Worm (Caenorhabditis elegans) whole organism, L4/young adult: ENCODE data around the gene clec-208.
"Not testable (repeated sequence)": the region's sequence is repeated elsewhere in the genome, so short reads cannot be mapped to it uniquely, and the experiment has no call there.

ENCODE experiments used
- W03F9.2 ChIP-seq: fragments of 150-350 bp; optimal IDR thresholded peaks from 2 replicates; lab custom pipeline; 2014; ENCODE audit warnings: missing biosample characterization, missing genetic modification characterization
- dao-5 ChIP-seq: sonication (generic microtip); optimal IDR thresholded peaks from 2 replicates; lab custom pipeline; 2016; ENCODE audit warnings: missing genotype, missing genetic modification characterization, moderate library complexity, missing compliant biosample characterization
- him-1 ChIP-seq: sonication (generic microtip); optimal IDR thresholded peaks from 2 replicates; lab custom pipeline; 2016; ENCODE audit warnings: missing genotype, missing genetic modification reagents, missing genetic modification characterization, missing compliant biosample characterization

Gene clec-208

DNA sequence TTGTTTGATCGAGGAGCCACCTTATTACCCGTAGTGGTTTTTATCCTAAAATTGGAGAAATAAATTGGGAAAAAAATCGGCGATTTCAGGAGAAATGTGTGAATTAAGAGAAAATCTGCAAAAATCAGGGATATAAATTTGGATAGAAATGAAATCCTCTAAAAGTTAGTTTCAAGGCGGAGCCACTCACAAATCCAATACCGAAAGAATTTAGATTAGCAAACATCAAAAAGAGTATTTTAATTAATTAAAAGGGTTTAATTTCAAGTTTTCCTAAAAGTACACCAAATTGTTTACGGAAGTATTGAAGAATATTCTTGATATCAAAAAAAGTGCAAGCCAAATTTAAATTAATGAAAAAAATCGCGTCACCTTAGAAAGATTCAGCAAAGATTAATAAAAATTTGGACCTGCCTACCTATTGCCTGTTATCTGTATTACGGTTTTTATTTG, 24.2 kb downstream of the clec-208 start, which contains the start of gene F22F7.8:
Gene F22F7.8, minus strand, starts transcription at position 51 of the 453 bp plus-strand sequence.
- TF ChIP-seq dao-5 (tag; lab: Kevin White, UChicago) (no peak), W03F9.2 (no peak), him-1 (no peak)

DNA sequence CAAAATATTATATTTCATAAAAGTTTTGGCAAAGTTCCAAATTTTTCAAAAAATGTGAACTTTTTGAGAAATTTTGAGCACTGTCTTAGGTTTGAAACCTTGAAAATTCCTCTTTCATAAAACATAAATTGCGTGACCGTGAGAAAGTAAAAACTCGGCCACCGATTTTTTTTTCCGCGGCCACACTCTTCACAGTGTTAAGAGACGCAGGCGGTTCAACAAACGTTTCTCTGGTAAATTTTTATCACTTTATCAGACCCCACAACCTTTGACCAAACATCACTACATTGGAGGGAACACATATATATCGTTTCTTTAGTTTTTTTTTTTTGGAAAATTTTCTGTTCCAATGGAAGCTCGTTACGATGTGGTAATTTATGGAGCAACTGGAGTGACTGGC, 24.8 kb downstream of the clec-208 start, which contains the start of gene F22F7.2:
Gene F22F7.2, plus strand, starts transcription at position 266 of the 400 bp plus-strand sequence.
- no peak for TF ChIP-seq W03F9.2
- TF ChIP-seq him-1 = no peak
- TF ChIP-seq dao-5 (tag; lab: Kevin White, UChicago) = no peak

DNA sequence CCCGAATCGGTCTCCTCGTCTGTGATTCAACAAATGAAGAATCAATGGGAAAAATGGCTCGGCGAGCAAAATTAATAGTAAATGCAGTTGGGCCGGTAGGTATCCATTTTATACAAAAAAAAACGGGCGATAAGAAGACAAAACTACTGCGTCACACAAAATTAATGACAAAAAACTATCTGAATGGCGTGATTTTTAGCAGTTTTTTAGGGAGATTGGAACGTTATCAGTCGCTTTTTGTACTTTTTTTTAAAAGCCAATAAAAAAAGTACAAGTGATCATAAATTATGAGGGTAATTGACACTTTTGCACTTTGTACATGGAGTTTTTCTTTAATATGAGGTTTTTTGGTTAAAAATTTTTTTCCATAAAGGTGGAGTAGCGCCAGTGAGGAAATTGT, 25.4 kb downstream of the clec-208 start:
- no peak for TF ChIP-seq him-1
- no peak for TF ChIP-seq dao-5 (tag; lab: Kevin White, UChicago)
- no peak for TF ChIP-seq W03F9.2

DNA sequence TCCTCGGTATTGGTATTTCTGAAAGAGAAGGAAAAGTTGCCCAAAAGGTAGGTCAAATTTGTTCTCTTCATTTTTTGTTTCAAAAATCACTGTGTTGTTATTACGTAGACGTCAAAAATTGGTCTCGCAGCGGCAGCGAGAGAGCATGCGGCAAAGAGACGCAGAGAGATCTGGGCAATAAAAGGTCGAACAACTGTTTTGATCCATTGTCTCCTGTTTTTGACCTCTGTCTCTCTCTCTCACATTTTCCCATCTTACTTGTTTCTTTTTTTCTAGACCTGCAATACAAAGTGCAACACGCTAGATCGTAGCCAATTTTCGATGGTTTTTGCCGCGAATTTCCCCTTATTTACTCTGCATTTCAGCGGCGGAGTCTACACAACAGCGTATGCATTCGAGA, 28.8 kb downstream of the clec-208 start:
- TF ChIP-seq dao-5 (tag; lab: Kevin White, UChicago) (no peak), W03F9.2 (no peak), him-1 (no peak)

DNA sequence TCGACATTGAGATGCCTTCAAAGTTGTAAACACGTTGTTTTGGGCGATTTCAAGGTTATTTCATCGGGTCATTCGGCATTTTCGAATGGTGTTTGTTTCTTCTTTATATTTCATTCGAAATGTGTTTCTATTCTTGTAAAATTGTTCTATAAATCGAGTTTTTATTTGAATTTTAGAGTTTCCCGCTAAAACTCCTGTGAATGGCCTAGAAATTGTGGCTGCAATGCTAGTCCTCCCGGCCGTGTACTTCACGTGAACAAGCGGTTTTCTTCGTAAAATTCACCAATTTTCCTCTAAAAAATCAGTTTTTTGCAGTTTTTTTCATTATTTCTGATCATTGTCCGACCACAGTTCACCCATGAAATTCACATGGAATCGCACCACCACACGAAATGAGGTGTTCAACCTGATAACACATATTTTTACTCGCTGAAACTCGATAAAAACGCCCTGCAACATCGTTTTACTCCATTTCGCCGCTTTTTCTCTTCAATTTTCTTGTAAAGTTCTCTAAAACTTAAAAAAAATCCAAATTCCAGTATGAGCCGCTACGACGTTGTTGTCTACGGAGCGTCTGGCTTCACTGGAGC, 29.3 kb downstream of the clec-208 start, which contains the start of gene ldp-1:
Gene ldp-1, plus strand, starts transcription at position 540 of the 590 bp plus-strand sequence.
- TF ChIP-seq dao-5 (tag; lab: Kevin White, UChicago) = no peak
- peak; percentile 75 for TF ChIP-seq him-1
- peak; percentile 63 for TF ChIP-seq W03F9.2

DNA sequence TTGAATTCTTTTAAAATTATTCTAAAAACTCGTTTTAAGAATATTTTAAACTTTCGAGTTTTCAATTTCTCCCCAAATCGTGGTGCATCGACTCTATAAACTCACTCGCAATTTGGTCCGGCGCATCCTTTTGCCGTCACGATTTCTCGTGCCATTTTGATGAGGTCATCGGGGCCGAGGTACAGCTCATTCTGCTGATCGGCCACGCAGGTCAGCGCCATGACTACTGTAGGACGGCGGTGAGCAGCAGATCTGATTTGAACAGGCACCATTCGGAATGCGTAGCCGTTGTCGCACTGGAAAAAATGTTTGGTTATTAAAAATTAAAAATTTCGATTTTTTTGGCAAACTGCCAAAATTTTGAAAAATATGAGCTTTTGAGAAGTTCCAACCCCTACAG, 34.9 kb downstream of the clec-208 start:
- TF ChIP-seq him-1 (no peak), W03F9.2 (no peak), dao-5 (tag; lab: Kevin White, UChicago) (no peak)

DNA sequence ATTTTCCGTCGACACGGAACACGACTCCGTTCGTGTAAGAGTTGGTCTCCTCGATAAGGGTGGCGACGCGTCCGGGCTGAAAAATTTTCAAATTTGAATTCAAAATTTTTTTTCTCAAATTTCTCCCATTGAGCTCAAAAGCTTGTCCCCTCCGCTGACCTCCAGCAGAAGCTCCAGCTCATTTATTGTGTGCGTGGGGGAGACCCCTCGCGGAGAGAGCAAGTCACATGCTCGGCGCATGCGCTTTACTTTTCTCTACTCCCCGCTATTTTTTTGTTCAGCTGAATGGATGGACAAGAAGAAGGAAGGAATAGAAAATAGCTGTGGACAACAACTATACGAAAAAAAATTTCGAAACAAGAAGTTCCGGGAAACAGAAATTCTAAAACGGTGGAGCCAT, 35.8 kb downstream of the clec-208 start:
- TF ChIP-seq dao-5 (tag; lab: Kevin White, UChicago) (no peak), him-1 (peak; percentile 86)

DNA sequence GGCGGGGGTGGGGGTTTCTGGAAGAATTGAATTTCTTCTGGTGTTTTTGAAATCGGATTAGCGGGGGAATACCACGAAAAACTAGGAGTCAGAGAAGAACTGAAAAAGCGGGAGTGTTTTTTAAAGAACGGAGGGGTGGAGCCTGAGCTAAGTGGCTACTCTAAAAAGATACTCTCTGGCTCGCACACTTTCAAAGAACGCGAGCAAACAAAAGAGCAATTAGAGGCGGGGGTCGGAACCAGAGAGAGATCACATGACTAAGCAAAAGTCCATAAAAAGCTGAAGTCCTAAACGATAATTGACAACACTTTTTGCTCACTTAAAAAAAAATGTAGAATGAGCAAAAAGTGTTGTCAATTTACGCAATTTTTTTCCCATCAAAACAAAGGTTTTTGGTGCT, 36.6 kb downstream of the clec-208 start:
- TF ChIP-seq him-1 = no peak
- TF ChIP-seq W03F9.2 = no peak
- TF ChIP-seq dao-5 (tag; lab: Kevin White, UChicago) = no peak

DNA sequence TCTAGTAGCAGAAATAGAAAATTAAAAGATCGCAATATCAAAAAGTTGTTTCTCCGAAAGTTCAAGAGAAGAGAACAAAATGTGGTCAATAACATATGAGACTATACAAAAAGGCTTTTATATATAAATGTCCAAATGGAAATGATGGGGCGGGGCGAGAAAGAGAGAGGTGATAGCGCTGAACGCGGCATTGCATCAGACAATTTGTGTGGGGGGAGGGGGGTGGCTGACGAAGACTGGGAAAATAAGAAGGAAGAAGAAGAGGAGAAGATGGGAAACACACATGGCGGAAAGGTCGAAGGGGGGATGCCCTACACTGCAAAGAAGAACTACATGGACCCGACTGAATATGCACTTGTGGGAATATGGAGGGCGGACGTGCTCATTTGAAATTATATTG, 37.6 kb downstream of the clec-208 start:
- TF ChIP-seq dao-5 (tag; lab: Kevin White, UChicago) = no peak
- peak; percentile 42 for TF ChIP-seq him-1
- TF ChIP-seq W03F9.2 = no peak

DNA sequence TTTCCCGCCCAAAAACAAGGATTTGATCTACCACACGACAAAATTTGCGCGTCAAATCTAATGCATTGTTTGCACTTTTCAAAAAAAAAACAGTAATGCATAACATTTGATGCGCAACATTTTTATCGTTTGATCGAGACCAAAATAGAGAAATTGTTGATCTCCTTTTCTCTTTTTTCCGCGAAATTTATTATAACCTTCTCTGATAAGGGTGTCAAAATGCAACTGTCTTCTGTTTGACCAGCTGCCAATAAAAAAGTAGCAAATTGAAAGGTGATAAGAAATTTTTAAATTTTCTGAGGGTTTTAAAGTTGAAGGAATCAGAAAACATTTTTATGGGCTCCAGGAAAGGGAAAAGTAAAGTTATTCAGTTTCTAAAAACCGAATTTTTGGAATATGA, 39.3 kb downstream of the clec-208 start:
- TF ChIP-seq W03F9.2 (no peak), dao-5 (tag; lab: Kevin White, UChicago) (no peak), him-1 (no peak)

DNA sequence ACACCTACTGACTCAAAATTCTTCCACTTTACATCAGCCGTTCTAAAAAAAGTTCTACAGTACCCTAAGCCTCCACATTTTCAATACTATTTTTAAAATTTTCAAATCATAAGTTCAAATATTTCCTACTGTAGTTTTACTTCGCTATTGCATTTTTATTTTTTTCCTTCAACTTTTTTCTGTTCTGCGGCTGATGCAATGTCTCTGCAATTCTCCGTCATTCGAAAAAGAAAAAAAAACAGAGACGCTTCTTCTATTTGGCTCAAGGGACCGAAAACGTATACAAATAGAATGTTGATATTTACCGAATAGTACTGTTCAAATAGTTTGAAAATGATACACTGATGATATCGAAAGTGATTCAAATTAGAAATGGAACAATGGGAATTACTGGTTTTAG, 40.5 kb downstream of the clec-208 start:
- TF ChIP-seq W03F9.2 (no peak), him-1 (peak; percentile 23)

DNA sequence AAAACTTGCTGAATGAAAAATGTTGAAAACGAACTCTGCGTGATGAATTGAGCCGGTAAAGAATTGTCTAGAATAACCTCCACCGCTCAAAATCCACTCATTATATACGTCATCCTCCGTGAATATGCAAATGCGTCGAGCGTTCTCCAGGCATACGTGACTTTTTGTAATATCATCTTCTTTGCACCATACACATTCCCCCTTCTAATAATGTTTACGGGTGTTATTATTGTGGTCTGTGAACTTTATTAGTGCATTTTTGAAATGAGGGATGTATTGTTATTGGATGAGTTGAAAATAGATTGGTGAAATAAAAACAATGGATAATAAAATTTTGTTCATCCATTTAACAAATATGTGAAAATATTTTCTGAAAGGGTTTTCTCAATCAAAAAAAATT, 42.2 kb downstream of the clec-208 start, which contains the start of gene F22F7.7:
Gene F22F7.7, minus strand, starts transcription at position 125 of the 400 bp plus-strand sequence.
- TF ChIP-seq dao-5 (tag; lab: Kevin White, UChicago) (no peak), W03F9.2 (no peak), him-1 (no peak)

DNA sequence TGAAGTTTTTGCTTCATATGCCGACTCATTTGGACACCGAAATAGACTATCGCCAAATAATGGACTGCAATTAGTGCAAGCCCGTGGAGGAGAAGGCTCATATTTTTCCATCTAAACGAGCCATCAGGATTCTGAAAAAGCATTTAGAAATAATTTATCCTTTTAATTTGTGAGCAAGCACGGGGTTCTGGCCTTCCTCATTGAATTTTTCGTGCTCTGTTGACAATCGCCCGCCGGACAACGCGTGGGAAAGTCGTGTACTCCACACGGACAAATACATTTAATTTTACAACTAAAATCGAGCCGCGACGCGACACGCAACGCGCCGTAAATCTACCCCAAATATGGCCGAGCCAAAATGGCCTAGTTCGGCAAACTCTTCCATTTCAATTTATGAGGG, 46.7 kb downstream of the clec-208 start, which contains the start of gene F22F7.12:
Gene F22F7.12, minus strand, starts transcription at position 101 of the 400 bp plus-strand sequence.
- not testable (repeated sequence) for TF ChIP-seq him-1; W03F9.2; dao-5 (tag; lab: Kevin White, UChicago)

DNA sequence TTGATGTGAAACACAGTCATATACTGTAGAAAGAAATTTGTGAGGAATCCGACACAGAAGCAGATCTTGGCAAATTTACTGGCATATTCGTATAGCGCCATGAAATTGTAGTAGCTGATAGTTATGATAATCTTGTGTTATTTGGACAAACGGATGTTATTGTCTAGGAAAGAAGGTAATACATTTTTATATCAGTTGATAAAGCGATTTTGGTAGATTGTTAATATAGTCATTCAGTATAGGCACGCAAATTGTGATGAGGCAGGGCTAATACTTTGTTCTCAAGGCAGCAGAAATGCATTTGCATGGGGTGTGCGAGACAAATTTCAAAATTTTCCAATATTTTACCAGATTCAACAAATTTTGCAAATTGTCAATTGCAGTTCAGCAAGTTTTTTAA, 48.3 kb downstream of the clec-208 start, which contains the start of gene str-52:
Gene str-52, minus strand, starts transcription at position 101 of the 400 bp plus-strand sequence.
- TF ChIP-seq dao-5 (tag; lab: Kevin White, UChicago) = no peak
- TF ChIP-seq W03F9.2 = no peak
- no peak for TF ChIP-seq him-1

DNA sequence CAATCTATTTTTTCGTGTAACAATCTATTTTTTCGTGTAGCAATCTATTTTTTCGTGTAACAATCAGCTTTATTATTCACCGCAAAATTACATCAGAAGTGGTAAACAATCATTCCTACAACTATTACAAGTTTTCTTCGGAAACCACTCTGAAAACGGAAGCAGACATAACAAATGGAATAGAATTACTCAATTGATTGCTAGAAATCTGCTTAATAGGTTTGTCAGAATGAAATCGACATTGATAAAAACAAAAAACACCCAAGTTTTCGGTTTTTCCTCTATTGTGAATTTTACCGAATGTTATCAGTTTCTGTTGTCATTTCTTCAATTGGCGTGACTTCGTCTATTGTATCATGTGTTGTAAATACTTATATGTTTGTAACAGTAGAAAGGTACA, 49.0 kb downstream of the clec-208 start, which contains the start of gene srbc-20:
Gene srbc-20, plus strand, starts transcription at position 301 of the 400 bp plus-strand sequence.
- no peak for TF ChIP-seq W03F9.2
- no peak for TF ChIP-seq dao-5 (tag; lab: Kevin White, UChicago)
- no peak for TF ChIP-seq him-1
